Fruit fly (Drosophila melanogaster): ENCODE data around the gene ppk14.
A peak's percentile ranks its signal among the peaks of the same experiment; 100 is the strongest.

Gene ppk14

dm6 chr2L:6339010-6339897 lies 15.5 kb upstream of the ppk14 start (continued):
- TF ChIP-seq CG1603 (tag; optimal IDR thresholded peaks at IDR 0.05) (peak; percentile 52), Myb (GFP tag; optimal IDR thresholded peaks at IDR 0.05) (peak; percentile 11), CG6683 (GFP tag; optimal IDR thresholded peaks at IDR 0.05) (no peak), corto (GFP tag; optimal IDR thresholded peaks at IDR 0.05) (no peak), CG9609 (GFP tag; optimal IDR thresholded peaks at IDR 0.05) (peak; percentile 9), Hr78 (GFP tag; optimal IDR thresholded peaks at IDR 0.05) (peak in 1 of 2 experiments; percentile 100), CG30431 (GFP tag; optimal IDR thresholded peaks at IDR 0.05) (no peak), ranshi (GFP tag; IDR thresholded peaks at IDR 0.05) (no peak), stc (GFP tag; IDR thresholded peaks at IDR 0.05) (no peak), row (GFP tag; IDR thresholded peaks at IDR 0.05) (peak; percentile 73), vnd (GFP tag; IDR thresholded peaks at IDR 0.05; ENCODE audit: partially characterized antibody) (no peak), disco-r (GFP tag; optimal IDR thresholded peaks at IDR 0.05) (no peak), toy (GFP tag; IDR thresholded peaks at IDR 0.05) (no peak), CG12104 (GFP tag; optimal IDR thresholded peaks at IDR 0.05) (no peak), HmgD (GFP tag; optimal IDR thresholded peaks at IDR 0.05) (no peak), CG12299 (tag; optimal IDR thresholded peaks at IDR 0.05) (no peak), HLH4C (GFP tag; IDR thresholded peaks at IDR 0.05; ENCODE audit: partially characterized antibody) (no peak), CG11456 (GFP tag; IDR thresholded peaks at IDR 0.05) (peak; percentile 34; the same call in 1 of the 3 replicates), her (GFP tag; optimal IDR thresholded peaks at IDR 0.05) (peak; percentile 53), gcm (GFP tag; optimal IDR thresholded peaks at IDR 0.05) (no peak), CG2202 (tag; optimal IDR thresholded peaks at IDR 0.05) (peak; percentile 30), tll (GFP tag; optimal IDR thresholded peaks at IDR 0.05) (peak in 1 of 2 experiments; percentile 14), CG18619 (GFP tag; optimal IDR thresholded peaks at IDR 0.05) (peak; percentile 9), D19B (GFP tag; optimal IDR thresholded peaks at IDR 0.05) (no peak), Lhr (GFP tag; optimal IDR thresholded peaks at IDR 0.05) (no peak), Rfx (GFP tag; IDR thresholded peaks at IDR 0.05) (peak; percentile 66), Nf-YB (GFP tag; optimal IDR thresholded peaks at IDR 0.05) (no peak), CG16813 (GFP tag; IDR thresholded peaks at IDR 0.05; ENCODE audit: partially characterized antibody) (no peak), Hand (GFP tag; optimal IDR thresholded peaks at IDR 0.05) (no peak), Six4 (GFP tag; optimal IDR thresholded peaks at IDR 0.05) (peak; percentile 23), H15 (GFP tag; IDR thresholded peaks at IDR 0.05) (0 out of 3 replicates have a peak, but pooled peaks have one; percentile 28), unpg (GFP tag; optimal IDR thresholded peaks at IDR 0.05) (peak; percentile 44), CG14441 (GFP tag; IDR thresholded peaks at IDR 0.05) (peak; percentile 34; the same call in 1 of the 2 replicates), sisA (GFP tag; IDR thresholded peaks at IDR 0.05) (no peak), YL-1 (GFP tag; optimal IDR thresholded peaks at IDR 0.05) (peak; percentile 59), prd (optimal IDR thresholded peaks at IDR 0.05) (no peak), prd (GFP tag; IDR thresholded peaks at IDR 0.05) (peak; percentile 33; the same call in 1 of the 3 replicates), CG8944 (GFP tag; optimal IDR thresholded peaks at IDR 0.05) (no peak), CG31365 (tag; optimal IDR thresholded peaks at IDR 0.05) (no peak), bsh (GFP tag; optimal IDR thresholded peaks at IDR 0.05) (peak; percentile 36 to 67), caup (GFP tag; optimal IDR thresholded peaks at IDR 0.05; ENCODE audit: severe bottlenecking) (peak; percentile 11), pzg (GFP tag; optimal IDR thresholded peaks at IDR 0.05) (no peak), Ssrp (tag; optimal IDR thresholded peaks at IDR 0.05) (peak; percentile 40), CG6813 (GFP tag; optimal IDR thresholded peaks at IDR 0.05) (peak; percentile 15), Pdp1 (GFP tag; optimal IDR thresholded peaks at IDR 0.05) (peak; percentile 54 to 86), Ets65A (GFP tag) (peak; percentile 91), sens-2 (GFP tag; IDR thresholded peaks at IDR 0.05) (0 out of 2 replicates have a peak, but pooled peaks have one; percentile 37)
